Fruit fly (Drosophila melanogaster): ENCODE data around the gene CG6813.
A peak's percentile ranks its signal among the peaks of the same experiment; 100 is the strongest.

Gene CG6813

DNA sequence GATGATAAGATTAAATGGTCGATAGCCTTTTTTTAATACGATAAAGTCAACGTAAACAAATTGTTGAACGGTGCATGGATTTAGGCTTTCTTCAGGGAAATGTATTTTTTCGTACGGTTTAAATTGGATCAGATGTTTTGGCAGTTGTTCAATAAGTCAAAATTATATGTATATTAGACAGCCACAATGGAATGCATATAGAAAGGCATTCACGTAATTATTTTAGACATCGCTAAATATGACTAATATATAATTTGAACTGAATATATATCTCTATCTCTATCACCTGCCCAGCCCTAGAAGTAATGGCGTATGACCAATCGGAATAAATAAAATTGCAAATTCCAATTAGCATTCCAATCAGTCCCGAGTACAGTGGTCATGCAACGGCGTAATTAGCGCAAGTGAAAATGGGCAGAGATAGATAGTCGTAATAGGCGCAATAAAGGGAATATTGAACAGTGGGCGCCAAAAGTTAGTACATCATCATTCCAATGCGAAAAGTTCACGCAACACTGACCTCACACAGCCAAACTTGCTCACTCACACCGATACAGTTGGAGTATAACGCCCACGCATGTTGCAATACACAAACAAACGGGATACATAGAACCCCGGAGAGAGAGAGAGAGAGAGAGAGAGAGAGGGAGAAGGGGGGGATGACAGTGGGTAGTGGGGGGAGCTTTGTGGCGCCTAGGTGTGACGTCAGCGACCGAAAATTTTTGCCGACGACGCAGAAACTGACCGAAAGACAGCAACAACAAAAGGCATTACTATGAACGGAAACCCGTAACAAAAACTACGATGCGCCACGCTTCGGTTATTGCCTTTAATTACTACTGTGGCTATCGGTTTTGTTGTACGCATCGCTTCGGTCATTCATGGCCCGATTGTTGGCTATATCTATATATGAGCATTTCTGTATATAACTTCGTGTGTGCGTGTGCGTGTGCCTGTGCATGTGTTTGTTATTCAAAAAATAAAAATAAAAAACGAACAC lies 22.2 kb upstream of the CG6813 start:
- TF ChIP-seq Crg-1 (GFP tag; optimal IDR thresholded peaks at IDR 0.05) (no peak), CG12768 (GFP tag; optimal IDR thresholded peaks at IDR 0.05) (peak; percentile 33), cic (GFP tag; optimal IDR thresholded peaks at IDR 0.05) (peak; percentile 13), kay (GFP tag; ENCODE audit: borderline replicate concordance) (peak; percentile 93), tj (GFP tag; optimal IDR thresholded peaks at IDR 0.05) (peak; percentile 48)

DNA sequence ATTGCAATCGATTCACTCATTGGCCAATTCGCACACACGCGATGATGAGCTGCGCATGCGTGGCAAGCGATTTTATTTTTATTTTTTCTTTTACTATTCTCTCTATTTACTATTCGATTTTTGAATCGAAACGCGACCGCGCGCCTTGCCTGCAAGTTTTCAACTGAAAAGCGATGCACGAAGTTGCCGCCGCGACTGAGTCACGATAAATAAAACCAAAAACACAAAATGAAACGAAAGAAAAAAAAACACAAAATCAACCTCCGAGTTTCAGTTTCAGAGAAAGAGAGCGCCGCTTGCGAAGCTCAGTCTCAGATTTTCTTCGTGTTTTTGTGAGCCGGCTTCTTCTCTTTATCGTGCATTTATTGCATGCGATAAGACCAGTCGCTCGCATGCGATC lies 20.4 kb upstream of the CG6813 start:
- TF ChIP-seq Mnt (GFP tag; optimal IDR thresholded peaks at IDR 0.05) (peak; percentile 2), CG7101 (tag; optimal IDR thresholded peaks at IDR 0.05) (no peak), bab1 (GFP tag; optimal IDR thresholded peaks at IDR 0.05) (no peak), cic (GFP tag; optimal IDR thresholded peaks at IDR 0.05) (no peak), tj (GFP tag; optimal IDR thresholded peaks at IDR 0.05) (peak; percentile 52), kay (GFP tag; ENCODE audit: borderline replicate concordance) (peak; percentile 94), Hr96 (GFP tag; optimal IDR thresholded peaks at IDR 0.05) (no peak)

DNA sequence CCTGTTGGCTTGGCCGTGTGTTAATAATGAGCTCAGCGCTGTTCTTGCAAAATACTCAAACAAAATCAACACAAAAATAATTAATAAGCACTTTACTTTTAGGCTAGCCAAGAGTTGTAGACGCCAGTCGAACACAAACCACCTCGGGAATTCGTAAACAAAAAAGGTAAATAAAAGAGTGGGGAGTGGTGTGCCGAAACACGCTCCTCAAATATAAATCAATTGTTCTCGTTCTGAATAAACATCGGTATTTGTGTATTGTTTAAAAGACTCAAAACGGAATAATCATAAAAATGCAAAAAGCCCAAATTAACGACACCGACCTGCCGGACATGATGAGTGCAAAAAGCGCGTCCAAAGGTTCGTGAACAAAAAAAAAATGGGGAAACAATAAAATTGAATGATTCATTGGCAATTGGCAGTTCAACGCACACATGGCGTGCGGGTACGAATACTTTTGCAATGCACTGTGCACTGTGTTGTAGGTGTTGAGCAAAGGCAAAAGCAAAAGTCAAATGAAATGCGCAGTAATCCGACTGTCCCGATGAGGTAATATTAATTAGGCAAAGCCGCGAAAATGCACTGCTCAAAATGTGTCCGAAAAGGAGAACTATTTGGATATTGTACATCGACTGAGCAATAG lies 13.6 kb upstream of the CG6813 start:
- TF ChIP-seq Mnt (GFP tag; optimal IDR thresholded peaks at IDR 0.05), result peak; percentile 54
- no peak for TF ChIP-seq CG11617 (GFP tag; optimal IDR thresholded peaks at IDR 0.05)
- TF ChIP-seq CG14711 (tag; optimal IDR thresholded peaks at IDR 0.05), result no peak
- TF ChIP-seq kay (GFP tag; ENCODE audit: borderline replicate concordance), result peak; percentile 80
- peak; percentile 15 for TF ChIP-seq Crg-1 (GFP tag; optimal IDR thresholded peaks at IDR 0.05)
- TF ChIP-seq tj (GFP tag; optimal IDR thresholded peaks at IDR 0.05), result peak; percentile 95

DNA sequence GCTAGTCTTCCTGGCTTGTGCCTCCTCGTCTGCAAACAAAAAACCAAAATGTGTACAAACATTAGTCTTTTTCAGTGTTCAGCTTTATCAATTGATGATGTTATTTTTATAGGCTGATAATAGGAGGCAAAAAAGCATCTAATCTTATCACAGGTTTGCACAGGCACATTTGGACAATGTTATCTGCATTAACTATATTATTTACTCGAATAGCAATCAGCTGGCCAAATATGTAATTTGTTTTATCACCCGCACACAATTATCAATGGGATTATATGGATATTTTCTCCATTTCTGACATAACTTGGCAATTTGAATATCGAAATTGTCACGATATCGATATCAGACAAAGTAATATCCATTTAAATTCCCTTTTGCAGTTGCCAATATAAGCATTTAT lies 11.1 kb upstream of the CG6813 start:
- no peak for TF ChIP-seq CG14711 (tag; optimal IDR thresholded peaks at IDR 0.05)
- TF ChIP-seq pad (GFP tag; optimal IDR thresholded peaks at IDR 0.05), result no peak
- no peak for TF ChIP-seq Mnt (GFP tag; optimal IDR thresholded peaks at IDR 0.05)
- TF ChIP-seq CG7045 (GFP tag; optimal IDR thresholded peaks at IDR 0.05), result no peak
- TF ChIP-seq Crg-1 (GFP tag; optimal IDR thresholded peaks at IDR 0.05), result no peak
- no peak for TF ChIP-seq Clk (GFP tag; optimal IDR thresholded peaks at IDR 0.05)
- TF ChIP-seq CG11617 (GFP tag; optimal IDR thresholded peaks at IDR 0.05), result no peak
- TF ChIP-seq Hr96 (GFP tag; optimal IDR thresholded peaks at IDR 0.05), result no peak
- TF ChIP-seq toe (GFP tag; optimal IDR thresholded peaks at IDR 0.05), result no peak
- TF ChIP-seq ovo (GFP tag; optimal IDR thresholded peaks at IDR 0.05), result no peak
- TF ChIP-seq kay (GFP tag; ENCODE audit: borderline replicate concordance), result no peak
- no peak for TF ChIP-seq CG1620 (GFP tag; optimal IDR thresholded peaks at IDR 0.05)

DNA sequence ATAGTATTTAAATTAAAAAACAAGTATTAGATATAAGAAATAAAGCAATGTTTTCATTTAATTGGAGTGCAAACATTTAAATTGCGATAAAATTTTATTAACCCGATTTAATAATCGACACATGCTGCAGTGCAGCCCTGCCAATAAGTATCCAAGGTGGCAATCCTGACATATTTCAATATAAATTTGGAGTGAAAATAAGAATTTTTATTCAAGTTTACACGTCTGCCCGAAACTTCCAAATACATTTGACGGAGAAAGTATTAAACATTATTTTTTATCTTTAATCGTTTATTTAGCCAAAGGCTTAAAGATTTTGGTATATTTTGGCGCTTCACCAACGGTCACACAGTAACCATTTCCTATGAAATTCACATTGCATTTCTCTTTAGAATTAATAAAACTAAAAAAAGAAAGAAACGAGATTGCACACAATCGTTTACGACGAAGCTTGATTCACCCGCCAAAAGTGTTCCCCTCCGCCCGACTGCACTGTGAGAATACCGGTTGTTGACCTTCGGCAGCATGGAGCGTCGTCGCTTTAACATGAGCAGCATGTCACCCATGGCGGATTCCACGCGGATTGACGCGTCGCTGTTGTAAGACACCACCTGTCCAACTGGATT lies 2.1 kb upstream of the CG6813 start, which contains the start of gene CG14712:
CG14712 (plus strand) TSS at position 344 of the 626 bp plus-strand sequence.
- TF ChIP-seq cic (GFP tag; optimal IDR thresholded peaks at IDR 0.05) (no peak), Clk (GFP tag; optimal IDR thresholded peaks at IDR 0.05) (no peak), CG7045 (GFP tag; optimal IDR thresholded peaks at IDR 0.05) (no peak), CG1620 (GFP tag; optimal IDR thresholded peaks at IDR 0.05) (peak; percentile 53), bab1 (GFP tag; optimal IDR thresholded peaks at IDR 0.05) (peak; percentile 47), CG14711 (tag; optimal IDR thresholded peaks at IDR 0.05) (peak; percentile 99), pad (GFP tag; optimal IDR thresholded peaks at IDR 0.05) (peak; percentile 19), tj (GFP tag; optimal IDR thresholded peaks at IDR 0.05) (no peak), CG11617 (GFP tag; optimal IDR thresholded peaks at IDR 0.05) (peak; percentile 2), CG7101 (tag; optimal IDR thresholded peaks at IDR 0.05) (peak; percentile 55), Crg-1 (GFP tag; optimal IDR thresholded peaks at IDR 0.05) (peak; percentile 9), Mnt (GFP tag; optimal IDR thresholded peaks at IDR 0.05) (peak; percentile 63), toe (GFP tag; optimal IDR thresholded peaks at IDR 0.05) (no peak), ovo (GFP tag; optimal IDR thresholded peaks at IDR 0.05) (no peak), kay (GFP tag; ENCODE audit: borderline replicate concordance) (no peak), CG5204 (GFP tag; optimal IDR thresholded peaks at IDR 0.05) (no peak)

DNA sequence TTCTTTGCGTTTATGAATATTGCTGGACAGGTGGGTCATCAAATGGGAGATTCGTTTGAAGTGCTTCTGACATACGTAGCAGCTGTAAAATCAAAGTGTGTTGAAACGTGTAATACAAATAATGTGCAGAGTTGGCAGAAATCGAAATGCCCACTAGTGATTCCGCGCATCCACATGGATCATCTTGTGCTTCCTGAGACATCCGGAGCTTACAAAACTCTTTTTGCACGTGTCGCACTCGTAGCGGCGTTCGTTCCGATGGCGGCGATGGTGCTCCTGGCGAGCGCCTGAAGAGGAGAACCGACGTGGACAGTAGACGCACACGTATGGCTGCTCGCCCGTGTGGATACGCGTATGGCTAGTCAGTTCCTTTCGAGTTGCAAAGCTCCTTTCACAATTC lies 894 bp downstream of the CG6813 start, which contains the start of gene Zaf1:
Zaf1 (minus strand) TSS at position 101 of the 400 bp plus-strand sequence.
- TF ChIP-seq tj (GFP tag; optimal IDR thresholded peaks at IDR 0.05), result peak; percentile 12
- TF ChIP-seq CG14711 (tag; optimal IDR thresholded peaks at IDR 0.05), result no peak

DNA sequence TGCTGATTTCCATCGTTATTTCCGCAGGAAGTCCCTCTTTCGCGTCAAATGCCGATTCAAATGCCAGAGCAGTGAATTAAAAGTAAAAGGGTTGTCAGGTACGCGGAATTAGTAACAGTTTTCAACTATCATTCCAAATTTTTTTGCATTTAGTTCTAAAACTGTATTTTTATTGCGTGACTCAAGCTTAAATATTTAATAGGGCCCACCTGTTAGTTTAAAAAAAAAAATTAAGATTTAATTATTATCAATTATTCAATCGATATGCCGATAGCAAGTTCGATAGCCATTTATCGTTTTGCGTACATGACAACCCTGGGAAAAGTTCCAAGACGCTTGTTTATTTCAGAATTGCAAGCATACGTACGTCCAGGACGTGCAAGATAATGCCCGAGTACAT lies 3.4 kb downstream of the CG6813 start, which contains the start of gene CG14711:
CG14711 (plus strand) TSS at position 315 of the 400 bp plus-strand sequence.
- TF ChIP-seq cnc (optimal IDR thresholded peaks at IDR 0.05), result no peak
- TF ChIP-seq toe (GFP tag; optimal IDR thresholded peaks at IDR 0.05), result no peak
- TF ChIP-seq Crg-1 (GFP tag; optimal IDR thresholded peaks at IDR 0.05), result peak; percentile 84
- TF ChIP-seq CG11617 (GFP tag; optimal IDR thresholded peaks at IDR 0.05), result peak; percentile 88
- TF ChIP-seq CG14711 (tag; optimal IDR thresholded peaks at IDR 0.05), result peak; percentile 100
- peak; percentile 89 for TF ChIP-seq CG12768 (GFP tag; optimal IDR thresholded peaks at IDR 0.05)
- no peak for TF ChIP-seq Hr96 (GFP tag; optimal IDR thresholded peaks at IDR 0.05)
- peak; percentile 85 for TF ChIP-seq CG33017 (tag; optimal IDR thresholded peaks at IDR 0.05)
- TF ChIP-seq tj (GFP tag; optimal IDR thresholded peaks at IDR 0.05), result peak; percentile 68
- peak; percentile 74 for TF ChIP-seq Mnt (GFP tag; optimal IDR thresholded peaks at IDR 0.05)
- TF ChIP-seq CG7101 (tag; optimal IDR thresholded peaks at IDR 0.05), result peak; percentile 86
- peak; percentile 51 for TF ChIP-seq Clk (GFP tag; optimal IDR thresholded peaks at IDR 0.05)
- TF ChIP-seq ovo (GFP tag; optimal IDR thresholded peaks at IDR 0.05), result peak; percentile 64
- peak; percentile 68 for TF ChIP-seq pad (GFP tag; optimal IDR thresholded peaks at IDR 0.05)
- peak; percentile 38 for TF ChIP-seq cic (GFP tag; optimal IDR thresholded peaks at IDR 0.05)
- TF ChIP-seq CG7045 (GFP tag; optimal IDR thresholded peaks at IDR 0.05), result peak; percentile 83
- TF ChIP-seq CG5204 (GFP tag; optimal IDR thresholded peaks at IDR 0.05), result no peak
- peak; percentile 85 for TF ChIP-seq CG1620 (GFP tag; optimal IDR thresholded peaks at IDR 0.05)
- TF ChIP-seq bab1 (GFP tag; optimal IDR thresholded peaks at IDR 0.05), result peak; percentile 92
- no peak for TF ChIP-seq kay (GFP tag; ENCODE audit: borderline replicate concordance)

Data from whole organism, adult.